Worm (Caenorhabditis elegans) whole organism, L4/young adult: ENCODE measurements around the gene ric-7.

Source experiments
- W03F9.2 ChIP-seq: fragments of 150-350 bp; optimal IDR thresholded peaks from 2 replicates; lab custom pipeline; 2014; ENCODE audit warnings: missing biosample characterization, missing genetic modification characterization
- dao-5 ChIP-seq: sonication (generic microtip); optimal IDR thresholded peaks from 2 replicates; lab custom pipeline; 2016; ENCODE audit warnings: missing genotype, missing genetic modification characterization, moderate library complexity, missing compliant biosample characterization
- him-1 ChIP-seq: sonication (generic microtip); optimal IDR thresholded peaks from 2 replicates; lab custom pipeline; 2016; ENCODE audit warnings: missing genotype, missing genetic modification reagents, missing genetic modification characterization, missing compliant biosample characterization

- no peak for TF ChIP-seq dao-5 (tag; lab: Kevin White, UChicago)
- no peak for TF ChIP-seq him-1 (tag; lab: Kevin White, UChicago)
- no peak for TF ChIP-seq W03F9.2 (tag; lab: Kevin White, UChicago)
Observed at ce11 chrV:14033649-14034048, 27.9 kb upstream of the ric-7 start, which contains the start of gene ins-10.
